Fruit fly (Drosophila melanogaster) whole organism, adult: ENCODE data around the gene CG17572.

ENCODE experiments used
- CG11617 ChIP-seq: fragments of 200-800 bp; sonication (Bioruptor generic); optimal IDR thresholded peaks from 2 replicates; lab custom pipeline; 2017; ENCODE audit warnings: mild to moderate bottlenecking, missing biosample characterization, missing genetic modification reagents, missing genetic modification characterization
- CG1620 ChIP-seq: fragments of 200-800 bp; sonication (Bioruptor generic); optimal IDR thresholded peaks from 2 replicates; lab custom pipeline; 2016; ENCODE audit warnings: missing biosample characterization, missing genetic modification characterization
- CG5204 ChIP-seq: fragments of 200-800 bp; sonication (Bioruptor generic); optimal IDR thresholded peaks from 2 replicates; lab custom pipeline; 2016; ENCODE audit warnings: missing biosample characterization, missing genetic modification characterization
- CG7045 ChIP-seq: fragments of 200-800 bp; sonication (Bioruptor generic); optimal IDR thresholded peaks from 2 replicates; lab custom pipeline; 2017; ENCODE audit warnings: missing biosample characterization, mild to moderate bottlenecking, missing genetic modification characterization
- Hr96 ChIP-seq: fragments of 200-800 bp; sonication (Bioruptor generic); optimal IDR thresholded peaks from 2 replicates; lab custom pipeline; 2016; ENCODE audit warnings: missing biosample characterization, missing genetic modification characterization
- Mnt ChIP-seq: fragments of 200-800 bp; sonication (Bioruptor generic); optimal IDR thresholded peaks from 2 replicates; lab custom pipeline; 2016; ENCODE audit warnings: missing biosample characterization, mild to moderate bottlenecking, missing genetic modification characterization
- kay ChIP-seq: fragments of 200-800 bp; sonication (Bioruptor generic); peaks from one replicate; lab custom pipeline; 2016; ENCODE audit warnings: missing biosample characterization, missing genetic modification characterization, borderline replicate concordance

- TF ChIP-seq kay (GFP tag; lab: Kevin White, UChicago) = no peak
- no peak for TF ChIP-seq CG1620 (GFP tag; lab: Kevin White, UChicago)
- no peak for TF ChIP-seq Hr96 (GFP tag; lab: Kevin White, UChicago)
- TF ChIP-seq CG11617 (GFP tag; lab: Kevin White, UChicago) = no peak
- no peak for TF ChIP-seq CG5204 (GFP tag; lab: Kevin White, UChicago)
- no peak for TF ChIP-seq CG7045 (GFP tag; lab: Kevin White, UChicago)
- no peak for TF ChIP-seq Mnt (GFP tag; lab: Kevin White, UChicago)
These were observed 36.5 kb downstream of the CG17572 start for dm6 chr2L:19037455-19037854.
